4 worm cellular contexts compared by ENCODE assay signal in genomic region chrIV:5134798-5135197, ce11.
TF ChIP-seq lines count a peak whose summit lies in the region.

No protein-coding gene starts in this region.

TF ChIP-seq in whole organism, L1 larva, 84 proteins besides CTCF, POLR2A, EP300 and RAD21:
- no peak for TF ChIP-seq fkh-4 (tag; optimal IDR thresholded peaks at IDR 0.05; lab: Kevin White, UChicago; ENCODE audit: borderline replicate concordance)
- TF ChIP-seq ceh-63 (GFP tag; optimal IDR thresholded peaks at IDR 0.05; lab: Kevin White, UChicago), result no peak
- no peak for TF ChIP-seq egl-27 (tag; optimal IDR thresholded peaks at IDR 0.05; lab: Kevin White, UChicago)
- peak; percentile 59 for TF ChIP-seq lin-14 (GFP tag; optimal IDR thresholded peaks at IDR 0.05; lab: Kevin White, UChicago)
- peak; percentile 22 for TF ChIP-seq blmp-1 (tag; optimal IDR thresholded peaks at IDR 0.05; lab: Kevin White, UChicago)
- peak; percentile 5 to 16 for TF ChIP-seq lin-35 (GFP tag; optimal IDR thresholded peaks at IDR 0.05; lab: Kevin White, UChicago)
- TF ChIP-seq fos-1 (tag; optimal IDR thresholded peaks at IDR 0.05; lab: Kevin White, UChicago), result peak; percentile 59
- TF ChIP-seq pqm-1 (tag; optimal IDR thresholded peaks at IDR 0.05; lab: Kevin White, UChicago), result no peak
- TF ChIP-seq mdl-1 (tag; optimal IDR thresholded peaks at IDR 0.05; lab: Kevin White, UChicago), result no peak
- TF ChIP-seq nhr-85 (tag; lab: Kevin White, UChicago), result peak; percentile 57
- no peak for TF ChIP-seq lsy-2 (tag; optimal IDR thresholded peaks at IDR 0.05; lab: Kevin White, UChicago)
- no peak for TF ChIP-seq pag-3 (tag; optimal IDR thresholded peaks at IDR 0.05; lab: Kevin White, UChicago; ENCODE audit: borderline replicate concordance, insufficient read depth)
- no peak for TF ChIP-seq nhr-77 (tag; optimal IDR thresholded peaks at IDR 0.05; lab: Kevin White, UChicago)
- no peak for TF ChIP-seq irx-1 (tag; optimal IDR thresholded peaks at IDR 0.05; lab: Kevin White, UChicago)
- no peak for TF ChIP-seq F16B12.6 (tag; optimal IDR thresholded peaks at IDR 0.05; lab: Kevin White, UChicago)
- TF ChIP-seq ces-1 (GFP tag; optimal IDR thresholded peaks at IDR 0.05; lab: Kevin White, UChicago), result no peak
- TF ChIP-seq mab-9 (GFP tag; IDR thresholded peaks at IDR 0.05; lab: Robert Waterston, UW), result no peak

TF ChIP-seq in whole organism, L2 larva, 48 proteins besides CTCF, POLR2A, EP300 and RAD21:
- peak in 1 of 2 experiments; percentile 12 for TF ChIP-seq lsy-2 (tag; optimal IDR thresholded peaks at IDR 0.05; lab: Kevin White, UChicago)
- TF ChIP-seq sem-4 (tag; optimal IDR thresholded peaks at IDR 0.05; lab: Kevin White, UChicago), result no peak
- peak; percentile 24 for TF ChIP-seq C34F6.9 (tag; optimal IDR thresholded peaks at IDR 0.05; lab: Kevin White, UChicago)
- TF ChIP-seq nhr-129 (tag; optimal IDR thresholded peaks at IDR 0.05; lab: Kevin White, UChicago), result peak; percentile 9
- peak; percentile 90 for TF ChIP-seq fos-1 (tag; optimal IDR thresholded peaks at IDR 0.05; lab: Kevin White, UChicago)
- peak; percentile 34 for TF ChIP-seq mab-5 (tag; optimal IDR thresholded peaks at IDR 0.05; lab: Kevin White, UChicago)
TF ChIP-seq in whole organism, L2 larva: peak in this region for 5.

TF ChIP-seq in whole organism, L3 larva, 47 proteins besides CTCF, POLR2A, EP300 and RAD21:
- TF ChIP-seq lin-15B (tag; optimal IDR thresholded peaks at IDR 0.05; lab: Kevin White, UChicago) (no peak), ceh-9 (tag; optimal IDR thresholded peaks at IDR 0.05; lab: Kevin White, UChicago) (no peak), ama-1 (optimal IDR thresholded peaks at IDR 0.05; lab: Kevin White, UChicago) (peak; percentile 5), fkh-10 (GFP tag; optimal IDR thresholded peaks at IDR 0.05; lab: Kevin White, UChicago) (no peak), fkh-2 (tag; optimal IDR thresholded peaks at IDR 0.05; lab: Kevin White, UChicago) (no peak), nhr-23 (tag; optimal IDR thresholded peaks at IDR 0.05; lab: Kevin White, UChicago) (peak; percentile 25), nhr-25 (tag; optimal IDR thresholded peaks at IDR 0.05; lab: Kevin White, UChicago) (peak; percentile 59)

TF ChIP-seq in whole organism, L4 larva, 104 proteins besides CTCF, POLR2A, EP300 and RAD21:
- TF ChIP-seq dve-1 (tag; optimal IDR thresholded peaks at IDR 0.05; lab: Kevin White, UChicago; ENCODE audit: insufficient read depth) (peak; percentile 44), nhr-42 (GFP tag; IDR thresholded peaks at IDR 0.05; lab: Robert Waterston, UW) (no peak), dpl-1 (GFP tag; optimal IDR thresholded peaks at IDR 0.05; lab: Kevin White, UChicago) (no peak), daf-8 (GFP tag; IDR thresholded peaks at IDR 0.05; lab: Robert Waterston, UW) (no peak), unc-62 (GFP tag; optimal IDR thresholded peaks at IDR 0.05 in 1 of 2; lab: Kevin White, UChicago) (peak in 1 of 2 experiments; percentile 87), unc-62 (tag; optimal IDR thresholded peaks at IDR 0.05; lab: Kevin White, UChicago) (no peak), nhr-10 (tag; optimal IDR thresholded peaks at IDR 0.05; lab: Kevin White, UChicago) (no peak), lin-39 (tag; optimal IDR thresholded peaks at IDR 0.05; lab: Kevin White, UChicago) (no peak), mxl-2 (GFP tag; conservative IDR thresholded peaks at IDR 0.05; lab: Robert Waterston, UW) (no peak), arid-1 (GFP tag; conservative IDR thresholded peaks at IDR 0.05; lab: Robert Waterston, UW) (no peak), lir-3 (tag; optimal IDR thresholded peaks at IDR 0.05; lab: Kevin White, UChicago) (no peak), lsy-2 (tag; optimal IDR thresholded peaks at IDR 0.05; lab: Kevin White, UChicago) (peak in 1 of 2 experiments; percentile 22), ceh-82 (tag; optimal IDR thresholded peaks at IDR 0.05; lab: Kevin White, UChicago) (no peak), egl-43 (GFP tag; IDR thresholded peaks at IDR 0.05; lab: Robert Waterston, UW) (no peak), nhr-76 (tag; optimal IDR thresholded peaks at IDR 0.05; lab: Kevin White, UChicago) (no peak), nhr-6 (tag; optimal IDR thresholded peaks at IDR 0.05; lab: Kevin White, UChicago) (peak; percentile 31), mep-1 (tag; optimal IDR thresholded peaks at IDR 0.05; lab: Kevin White, UChicago) (peak; percentile 60), zip-2 (tag; optimal IDR thresholded peaks at IDR 0.05; lab: Kevin White, UChicago) (no peak), hmg-1.1 (GFP tag; IDR thresholded peaks at IDR 0.05; lab: Robert Waterston, UW) (0 out of 2 replicates have a peak, but pooled peaks have one; percentile 13), unc-130 (GFP tag; optimal IDR thresholded peaks at IDR 0.05; lab: Kevin White, UChicago) (no peak), ctbp-1 (GFP tag; IDR thresholded peaks at IDR 0.05; lab: Robert Waterston, UW) (no peak)

Comparison
In these comparisons a context has a peak if more than half of its experiments do, and no peak if none do; other contexts are left out.
1. Of the 29 proteins assayed by ChIP-seq in both whole organism, L4 larva and whole organism, L1 larva: peak only in whole organism, L4 larva: mep-1; only in whole organism, L1 larva: fos-1; in both: none; in neither: 25; mixed calls (peak in some experiments, not most) for 2.